Fruit fly (Drosophila melanogaster) whole organism: ENCODE measurements around the gene Alms1b.

ENCODE experiments used
- CG8478 ChIP-seq: fragments of >200 bp; optimal IDR thresholded peaks from 2 replicates; lab custom pipeline; 2018; ENCODE audit warnings: inconsistent platforms
- Dll ChIP-seq: fragments of >200 bp; optimal IDR thresholded peaks from 2 replicates; lab custom pipeline; 2017
- EcR ChIP-seq, 2 experiments: fragments of >200 bp; optimal IDR thresholded peaks; 2 replicates each; lab custom pipeline; 2017; ENCODE audit warnings: missing biosample characterization in 2 of 2, missing genetic modification characterization in 2 of 2, missing genetic modification reagents in 2 of 2
- pan ChIP-seq: fragments of >200 bp; optimal IDR thresholded peaks from 2 replicates; lab custom pipeline; 2017
- psq ChIP-seq: fragments of >200 bp; optimal IDR thresholded peaks from 2 replicates; lab custom pipeline; 2017
- usp ChIP-seq: fragments of >200 bp; optimal IDR thresholded peaks from 2 replicates; lab custom pipeline; 2017; ENCODE audit warnings: missing biosample characterization, missing genetic modification characterization, mixed read lengths

DNA sequence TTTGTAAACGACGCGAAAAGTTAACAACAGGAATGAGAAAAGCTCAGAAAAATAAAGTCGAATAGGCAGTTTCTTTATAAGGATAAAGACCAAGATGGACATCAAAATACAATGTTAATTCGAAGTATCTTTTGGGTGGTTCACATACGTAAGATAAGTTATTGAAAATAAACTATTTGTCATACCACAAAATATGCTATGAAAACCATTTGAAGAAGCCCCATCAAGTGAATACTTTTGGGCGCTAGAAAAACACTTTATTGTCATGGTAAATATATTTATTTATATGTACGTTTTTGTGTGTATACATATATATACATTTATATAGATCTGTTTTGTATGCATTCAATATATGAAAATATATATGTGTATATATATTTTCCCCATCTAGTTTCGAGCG is 27.2 kb upstream of the Alms1b start:
- no peak for TF ChIP-seq EcR (GFP tag; optimal IDR thresholded peaks at IDR 0.05; lab: Kevin White, UChicago)
- TF ChIP-seq psq (lab: Kevin White, UChicago): no peak
- TF ChIP-seq CG8478 (lab: Kevin White, UChicago): no peak
- no peak for TF ChIP-seq pan (lab: Kevin White, UChicago)
- no peak for TF ChIP-seq Dll (lab: Kevin White, UChicago)
- no peak for TF ChIP-seq usp (GFP tag; lab: Kevin White, UChicago)
